Worm (Caenorhabditis elegans) whole organism, late embryonic: ENCODE results near the gene nhr-135.
A peak's percentile ranks its signal among the peaks of the same experiment; 100 is the strongest.

Source experiments
- C08G9.2 ChIP-seq: sonication (generic microtip); optimal IDR thresholded peaks from 2 replicates; lab custom pipeline; 2016; ENCODE audit warnings: mild to moderate bottlenecking, missing genetic modification characterization, moderate library complexity, missing compliant biosample characterization
- F13H6.1 ChIP-seq: sonication (generic microtip); optimal IDR thresholded peaks from 2 replicates; lab custom pipeline; 2016; ENCODE audit warnings: missing genetic modification characterization, missing compliant biosample characterization
- K02D7.2 ChIP-seq: sonication (generic microtip); optimal IDR thresholded peaks from 2 replicates; lab custom pipeline; 2017; ENCODE audit warnings: mild to moderate bottlenecking, missing genetic modification characterization, missing compliant biosample characterization
- ama-1 ChIP-seq: fragments of 150-350 bp; optimal IDR thresholded peaks from 2 replicates; lab custom pipeline; 2014
- ceh-19 ChIP-seq: fragments of 200-800 bp; sonication (Bioruptor generic); optimal IDR thresholded peaks from 2 replicates; lab custom pipeline; 2018; ENCODE audit warnings: mild to moderate bottlenecking, missing genetic modification characterization, missing compliant biosample characterization
- ceh-30 ChIP-seq: fragments of 150-350 bp; optimal IDR thresholded peaks from 2 replicates; lab custom pipeline; 2014; ENCODE audit warnings: missing biosample characterization, missing genetic modification characterization
- ceh-31 ChIP-seq: sonication (generic microtip); optimal IDR thresholded peaks from 2 replicates; lab custom pipeline; 2016; ENCODE audit warnings: missing genetic modification characterization, missing compliant biosample characterization
- ceh-48 ChIP-seq: sonication (generic microtip); optimal IDR thresholded peaks from 2 replicates; lab custom pipeline; 2016; ENCODE audit warnings: missing genetic modification characterization, inconsistent platforms, missing compliant biosample characterization
- ceh-6 ChIP-seq: fragments of 200-800 bp; sonication (Bioruptor generic); optimal IDR thresholded peaks from 2 replicates; lab custom pipeline; 2018; ENCODE audit warnings: mild to moderate bottlenecking, missing genetic modification characterization, missing compliant biosample characterization
- ceh-9 ChIP-seq: sonication (generic microtip); optimal IDR thresholded peaks from 2 replicates; lab custom pipeline; 2016; ENCODE audit warnings: mild to moderate bottlenecking, missing genetic modification characterization, inconsistent platforms, missing compliant biosample characterization
- dve-1 ChIP-seq: sonication (generic microtip); optimal IDR thresholded peaks from 2 replicates; lab custom pipeline; 2017; ENCODE audit warnings: antibody characterized with exemption, mild to moderate bottlenecking, missing genetic modification characterization, missing compliant biosample characterization
- fax-1 ChIP-seq: sonication (generic microtip); optimal IDR thresholded peaks from 2 replicates; lab custom pipeline; 2016; ENCODE audit warnings: missing genotype, missing genetic modification characterization, missing compliant biosample characterization
- fkh-10 ChIP-seq: fragments of 150-350 bp; optimal IDR thresholded peaks from 2 replicates; lab custom pipeline; 2014; ENCODE audit warnings: missing biosample characterization, missing genetic modification reagents, missing genetic modification characterization
- hlh-6 ChIP-seq: sonication (generic microtip); optimal IDR thresholded peaks from 2 replicates; lab custom pipeline; 2016; ENCODE audit warnings: missing genotype, missing genetic modification characterization, missing compliant biosample characterization
- hlh-8 ChIP-seq: sonication (generic microtip); optimal IDR thresholded peaks from 2 replicates; lab custom pipeline; 2016; ENCODE audit warnings: missing genotype, missing genetic modification characterization, missing compliant biosample characterization
- lin-11 ChIP-seq: fragments of 200-800 bp; sonication (Bioruptor generic); optimal IDR thresholded peaks from 2 replicates; lab custom pipeline; 2018; ENCODE audit warnings: mild to moderate bottlenecking, missing genetic modification characterization, missing compliant biosample characterization
- mec-3 ChIP-seq: sonication (generic microtip); optimal IDR thresholded peaks from 2 replicates; lab custom pipeline; 2016; ENCODE audit warnings: borderline replicate concordance, missing genetic modification characterization, missing compliant biosample characterization
- nhr-232 ChIP-seq: sonication (generic microtip); optimal IDR thresholded peaks from 2 replicates; lab custom pipeline; 2016; ENCODE audit warnings: missing genetic modification characterization, missing compliant biosample characterization
- npax-4 ChIP-seq: sonication (generic microtip); optimal IDR thresholded peaks from 2 replicates; lab custom pipeline; 2016; ENCODE audit warnings: missing genetic modification characterization, missing compliant biosample characterization
- odd-2 ChIP-seq: sonication (generic microtip); optimal IDR thresholded peaks from 2 replicates; lab custom pipeline; 2017; ENCODE audit warnings: antibody characterized with exemption, mild to moderate bottlenecking, missing genetic modification characterization, missing compliant biosample characterization
- pat-9 ChIP-seq: fragments of 200-800 bp; sonication (Bioruptor generic); optimal IDR thresholded peaks from 2 replicates; lab custom pipeline; 2018; ENCODE audit warnings: mild to moderate bottlenecking, missing genetic modification characterization, moderate library complexity, missing compliant biosample characterization
- pha-2 ChIP-seq: sonication (generic microtip); optimal IDR thresholded peaks from 2 replicates; lab custom pipeline; 2017; ENCODE audit warnings: mild to moderate bottlenecking, missing genetic modification characterization, missing compliant biosample characterization
- pros-1 ChIP-seq: fragments of 150-350 bp; optimal IDR thresholded peaks from 2 replicates; lab custom pipeline; 2014; ENCODE audit warnings: missing biosample characterization, missing genetic modification reagents, missing genetic modification characterization
- ref-2 ChIP-seq: sonication (generic microtip); optimal IDR thresholded peaks from 2 replicates; lab custom pipeline; 2016; ENCODE audit warnings: missing genetic modification characterization, missing compliant biosample characterization
- ttx-3 ChIP-seq: sonication (generic microtip); optimal IDR thresholded peaks from 2 replicates; lab custom pipeline; 2016; ENCODE audit warnings: missing genetic modification reagents, missing genetic modification characterization, missing compliant biosample characterization
- unc-3 ChIP-seq, 2 experiments: fragments of 200-800 bp in 1 of 2; sonication (Bioruptor generic) in 1 of 2; sonication (generic microtip) in 1 of 2; conservative IDR thresholded peaks in 1 of 2; optimal IDR thresholded peaks in 1 of 2; 2 replicates each; pipeline versions ENCODE4 v1.3.6 to Lab custom; 2016 to 2022; ENCODE audit warnings: missing compliant biosample characterization in 2 of 2, missing genetic modification characterization in 2 of 2, missing genetic modification reagents in 1 of 2
- unc-42 ChIP-seq: sonication (generic microtip); optimal IDR thresholded peaks from 2 replicates; lab custom pipeline; 2016; ENCODE audit warnings: missing genotype, missing genetic modification characterization, missing compliant biosample characterization

nhr-135 gene

DNA sequence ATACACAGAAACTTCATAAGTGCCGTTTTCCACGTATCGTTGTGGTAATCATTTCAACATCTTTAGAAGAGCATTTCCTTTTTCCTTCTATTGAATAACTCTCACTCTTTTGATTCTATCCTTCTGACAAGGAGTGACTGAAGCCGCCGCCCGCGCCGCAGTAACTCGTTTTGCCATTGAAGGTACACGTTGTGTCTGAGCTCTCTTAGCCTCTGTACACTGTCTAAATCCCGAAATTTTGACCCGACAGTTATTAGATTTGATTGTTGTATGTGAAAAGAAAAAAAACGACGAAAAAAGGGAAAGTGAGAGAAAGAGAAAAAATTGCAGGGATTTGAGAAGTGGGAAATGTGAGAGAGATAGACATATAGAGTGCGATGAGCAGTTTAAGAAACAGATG lies 17.7 kb upstream of the nhr-135 start:
- no peak for TF ChIP-seq ceh-19 (GFP tag; lab: Kevin White, UChicago)
- peak; percentile 96 for TF ChIP-seq unc-42
- TF ChIP-seq fkh-10 (GFP tag; lab: Kevin White, UChicago) = peak; percentile 10

ce11 chrV:7110370-7110769 lies 16.8 kb upstream of the nhr-135 start:
- TF ChIP-seq hlh-6 (tag; lab: Kevin White, UChicago) = no peak
- peak; percentile 71 for TF ChIP-seq unc-42

- no peak for TF ChIP-seq C08G9.2
- TF ChIP-seq unc-42 = peak; percentile 37
- TF ChIP-seq nhr-232 (tag; lab: Kevin White, UChicago) = no peak
- TF ChIP-seq hlh-6 (tag; lab: Kevin White, UChicago) = peak; percentile 34
- TF ChIP-seq ceh-30 (tag; lab: Kevin White, UChicago) = no peak
- TF ChIP-seq F13H6.1 (tag; lab: Kevin White, UChicago) = no peak
- TF ChIP-seq lin-11 (tag; lab: Kevin White, UChicago) = no peak
- TF ChIP-seq, all 69 proteins: peak for 2
Observed at ce11 chrV:7106499-7107152, 13.1 kb upstream of the nhr-135 start.

DNA sequence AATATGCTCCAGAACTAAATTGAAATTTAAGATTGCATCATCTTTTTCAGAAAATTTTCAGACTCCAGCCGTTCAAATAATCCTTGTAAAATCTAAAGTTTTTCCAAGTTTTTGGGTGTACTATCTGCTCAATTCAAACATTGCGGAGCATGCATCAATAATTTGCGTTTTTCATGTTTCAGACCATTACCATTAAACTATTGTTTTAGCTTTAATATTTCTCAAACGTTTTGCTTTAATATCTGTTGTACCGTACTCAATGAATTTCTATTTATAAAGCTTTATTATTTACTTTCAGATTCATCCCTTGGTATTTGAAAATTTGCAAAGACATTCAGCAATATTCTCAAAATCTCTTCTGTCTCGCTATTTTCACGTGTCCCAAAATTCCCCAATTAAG lies 9.7 kb upstream of the nhr-135 start, which contains the start of gene odr-2:
Gene odr-2, plus strand, starts transcription at position 301 of the 400 bp plus-strand sequence.
- TF ChIP-seq hlh-6 (tag; lab: Kevin White, UChicago) = no peak
- no peak for TF ChIP-seq pat-9 (tag; lab: Kevin White, UChicago)
- TF ChIP-seq ref-2 (tag; lab: Kevin White, UChicago) = no peak
- TF ChIP-seq fax-1 (tag; lab: Kevin White, UChicago) = no peak
- no peak for TF ChIP-seq odd-2 (tag; lab: Kevin White, UChicago)
- no peak for TF ChIP-seq ama-1 (lab: Kevin White, UChicago)

ce11 chrV:7096811-7097210 lies 3.2 kb upstream of the nhr-135 start:
- TF ChIP-seq unc-3 (GFP tag; conservative IDR thresholded peaks at IDR 0.05; lab: Robert Waterston, UW) = no peak
- no peak for TF ChIP-seq unc-3 (tag; optimal IDR thresholded peaks at IDR 0.05; lab: Kevin White, UChicago)
- TF ChIP-seq ttx-3 (tag; lab: Kevin White, UChicago) = no peak
- TF ChIP-seq C08G9.2 = no peak
- no peak for TF ChIP-seq ama-1 (lab: Kevin White, UChicago)
- TF ChIP-seq pha-2 = no peak
- no peak for TF ChIP-seq ceh-6
- no peak for TF ChIP-seq ceh-9 (tag; lab: Kevin White, UChicago)

- TF ChIP-seq ceh-6 (no peak), pros-1 (tag; lab: Kevin White, UChicago) (no peak), dve-1 (tag; lab: Kevin White, UChicago) (no peak), ceh-48 (tag; lab: Kevin White, UChicago) (no peak), ceh-31 (no peak), C08G9.2 (no peak), npax-4 (no peak), unc-42 (no peak), K02D7.2 (tag; lab: Kevin White, UChicago) (no peak), mec-3 (tag; lab: Kevin White, UChicago) (no peak), hlh-8 (tag; lab: Kevin White, UChicago) (no peak)
Observed at ce11 chrV:7096129-7096730, 2.7 kb upstream of the nhr-135 start.
